Worm (Caenorhabditis elegans): ENCODE measurements around the gene F10B5.3.

Gene F10B5.3

DNA sequence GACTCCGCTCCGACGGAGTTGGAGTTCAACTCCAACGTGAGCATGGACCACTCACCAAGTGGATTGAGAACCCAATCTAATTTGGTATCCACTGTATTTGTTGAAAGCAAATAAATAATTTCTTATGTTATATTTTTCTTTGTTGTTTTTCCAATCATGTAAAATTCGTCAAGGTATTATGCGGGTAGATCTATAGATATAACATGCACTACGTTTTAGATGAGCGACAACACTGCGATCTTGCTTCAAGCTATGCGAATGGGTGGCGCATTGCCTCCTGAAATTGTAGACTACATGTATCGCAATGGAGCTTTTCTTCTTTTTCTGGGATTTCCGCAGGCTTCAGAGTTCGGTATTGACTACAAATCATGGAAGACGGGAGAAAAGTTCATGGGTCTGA, 5.3 kb downstream of the F10B5.3 start, which contains the start of gene F10B5.2:
TSS of gene F10B5.2 (plus strand) at position 220 of the 400 bp plus-strand sequence.
- TF ChIP-seq unc-130 (GFP tag; optimal IDR thresholded peaks at IDR 0.05) = peak; percentile 8
- TF ChIP-seq arid-1 (GFP tag; conservative IDR thresholded peaks at IDR 0.05) = 0 out of 2 replicates have a peak, but pooled peaks have one; percentile 54
- TF ChIP-seq F26F4.8 (GFP tag; conservative IDR thresholded peaks at IDR 0.05) = 0 out of 2 replicates have a peak, but pooled peaks have one; percentile 48
- TF ChIP-seq unc-62 (GFP tag; optimal IDR thresholded peaks at IDR 0.05 in 1 of 2) = no peak
- no peak for TF ChIP-seq unc-62 (tag; optimal IDR thresholded peaks at IDR 0.05)
- no peak for TF ChIP-seq pha-4 (GFP tag; IDR thresholded peaks at IDR 0.05)
- TF ChIP-seq pha-4 (tag; optimal IDR thresholded peaks at IDR 0.05) = no peak
- no peak for TF ChIP-seq hmg-1.1 (GFP tag; IDR thresholded peaks at IDR 0.05)
- TF ChIP-seq daf-19 (GFP tag; conservative IDR thresholded peaks at IDR 0.05) = 0 out of 2 replicates have a peak, but pooled peaks have one; percentile 41
- 0 out of 2 replicates have a peak, but pooled peaks have one; percentile 48 for TF ChIP-seq Y48G9A.11 (GFP tag; IDR thresholded peaks at IDR 0.05)
- TF ChIP-seq ceh-20 (GFP tag; IDR thresholded peaks at IDR 0.05) = no peak
- peak; percentile 50 for TF ChIP-seq lin-38 (GFP tag; IDR thresholded peaks at IDR 0.05)
- TF ChIP-seq mdt-29 (GFP tag; IDR thresholded peaks at IDR 0.05) = no peak
- no peak for TF ChIP-seq sdz-12 (GFP tag; optimal IDR thresholded peaks at IDR 0.05)
- peak; percentile 61 for TF ChIP-seq F49E8.2 (tag; optimal IDR thresholded peaks at IDR 0.05; ENCODE audit: borderline replicate concordance)
- no peak for TF ChIP-seq R02D3.7 (tag; optimal IDR thresholded peaks at IDR 0.05)
- TF ChIP-seq snpc-1.2 (GFP tag; IDR thresholded peaks at IDR 0.05) = 0 out of 2 replicates have a peak, but pooled peaks have one; percentile 49

DNA sequence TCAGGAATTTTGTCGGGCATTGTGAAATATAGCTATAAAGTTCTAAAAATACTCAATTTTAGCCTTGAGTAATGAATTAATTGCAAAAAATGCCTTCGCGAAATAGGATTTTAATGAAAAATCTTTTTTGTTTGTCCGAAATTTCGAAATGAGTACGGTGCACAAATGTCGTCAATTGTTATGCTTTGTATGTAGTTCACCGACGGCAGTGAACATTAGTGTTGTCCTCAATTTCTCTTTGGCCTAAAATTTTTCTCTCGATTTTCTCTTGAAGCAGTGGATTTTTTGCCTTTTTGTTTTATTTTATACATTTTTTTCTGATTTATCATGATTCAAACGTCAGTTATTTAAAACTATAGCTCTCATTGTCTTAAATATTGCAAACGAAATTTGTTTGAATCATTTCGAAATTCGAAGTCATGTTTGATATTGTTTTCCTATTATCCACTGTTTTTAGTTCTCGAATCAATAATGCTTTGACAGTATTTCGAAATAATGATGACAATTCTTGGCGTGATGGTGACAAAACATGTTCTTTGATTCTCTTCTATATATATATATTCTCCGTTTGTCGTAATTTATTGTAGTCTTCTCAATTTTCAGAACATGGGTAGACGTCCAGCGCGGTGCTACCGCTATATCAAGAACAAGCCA, 6.4 kb downstream of the F10B5.3 start, which contains the start of the genes ints-11 and rpl-10:
TSS of gene ints-11 (minus strand) at position 201 of the 654 bp plus-strand sequence.
TSS of gene rpl-10 (plus strand) at position 604 of the 654 bp plus-strand sequence.
- TF ChIP-seq daf-16 (GFP tag; optimal IDR thresholded peaks at IDR 0.05) (no peak), daf-16 (tag; optimal IDR thresholded peaks at IDR 0.05) (no peak), lin-38 (GFP tag; IDR thresholded peaks at IDR 0.05) (peak; percentile 58), ctbp-1 (GFP tag; IDR thresholded peaks at IDR 0.05) (no peak), nhr-6 (tag; optimal IDR thresholded peaks at IDR 0.05) (peak; percentile 10), dve-1 (tag; optimal IDR thresholded peaks at IDR 0.05; ENCODE audit: insufficient read depth) (peak; percentile 20), ceh-82 (tag; optimal IDR thresholded peaks at IDR 0.05) (no peak), mep-1 (tag; optimal IDR thresholded peaks at IDR 0.05) (peak; percentile 25), nhr-28 (tag; optimal IDR thresholded peaks at IDR 0.05) (peak; percentile 7), hlh-30 (tag; optimal IDR thresholded peaks at IDR 0.05; ENCODE audit: insufficient read depth) (peak; percentile 51), mes-2 (tag; optimal IDR thresholded peaks at IDR 0.05; ENCODE audit: poor library complexity, severe bottlenecking) (peak; percentile 69), lsy-2 (tag; optimal IDR thresholded peaks at IDR 0.05) (peak in 1 of 2 experiments; percentile 97), dpl-1 (GFP tag; optimal IDR thresholded peaks at IDR 0.05) (peak; percentile 68)

DNA sequence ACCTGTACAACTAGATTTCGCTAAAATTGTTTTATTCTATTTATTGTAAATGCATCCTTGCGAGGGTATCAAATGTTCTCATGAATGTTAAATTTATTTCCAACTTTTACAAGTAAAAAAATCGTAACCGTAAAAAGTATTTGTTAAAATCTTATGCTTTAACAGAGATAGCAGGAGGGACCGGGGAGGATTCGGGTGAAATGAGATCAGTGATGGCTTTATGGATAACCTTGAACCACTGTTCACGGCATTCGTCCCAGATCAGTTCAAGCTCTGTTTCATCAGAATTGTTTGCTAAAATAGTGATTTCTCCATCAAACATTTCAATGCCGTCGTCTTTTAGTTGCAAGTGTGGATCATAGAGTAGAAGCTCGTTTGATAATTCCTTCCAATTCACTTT, 8.7 kb downstream of the F10B5.3 start:
- TF ChIP-seq ztf-11 (tag; optimal IDR thresholded peaks at IDR 0.05) (no peak), skn-1 (tag; optimal IDR thresholded peaks at IDR 0.05) (no peak), mes-2 (tag; optimal IDR thresholded peaks at IDR 0.05; ENCODE audit: poor library complexity, severe bottlenecking) (peak; percentile 5), hlh-30 (tag; optimal IDR thresholded peaks at IDR 0.05; ENCODE audit: insufficient read depth) (no peak), unc-62 (GFP tag; optimal IDR thresholded peaks at IDR 0.05 in 1 of 2) (no peak), unc-62 (tag; optimal IDR thresholded peaks at IDR 0.05) (no peak), F37D6.2 (tag; optimal IDR thresholded peaks at IDR 0.05) (no peak), snpc-1.2 (GFP tag; IDR thresholded peaks at IDR 0.05) (no peak), mep-1 (tag; optimal IDR thresholded peaks at IDR 0.05) (no peak), lin-38 (GFP tag; IDR thresholded peaks at IDR 0.05) (peak; percentile 51), pha-4 (GFP tag; IDR thresholded peaks at IDR 0.05) (no peak), pha-4 (tag; optimal IDR thresholded peaks at IDR 0.05) (no peak), daf-8 (GFP tag; IDR thresholded peaks at IDR 0.05) (no peak), arid-1 (GFP tag; conservative IDR thresholded peaks at IDR 0.05) (0 out of 2 replicates have a peak, but pooled peaks have one; percentile 10), aly-2 (tag; optimal IDR thresholded peaks at IDR 0.05) (peak; percentile 67), F49E8.2 (tag; optimal IDR thresholded peaks at IDR 0.05; ENCODE audit: borderline replicate concordance) (peak; percentile 1)
